Fruit fly (Drosophila melanogaster): ENCODE measurements around the gene CG42507.

The CG42507 gene

dm6 chr3L:14781863-14782218, 24.1 kb upstream of the CG42507 start:
- TF ChIP-seq noc (tag; optimal IDR thresholded peaks at IDR 0.05): no peak

dm6 chr3L:14781082-14781862, 23.5 kb upstream of the CG42507 start:
- TF ChIP-seq noc (tag; optimal IDR thresholded peaks at IDR 0.05): no peak

dm6 chr3L:14780187-14780586, 22.4 kb upstream of the CG42507 start:
- TF ChIP-seq noc (tag; optimal IDR thresholded peaks at IDR 0.05): no peak

dm6 chr3L:14779289-14779688, 21.5 kb upstream of the CG42507 start:
- TF ChIP-seq noc (tag; optimal IDR thresholded peaks at IDR 0.05): peak; percentile 45

dm6 chr3L:14775711-14776660, 18.2 kb upstream of the CG42507 start, which contains the start of gene mop:
Gene mop, minus strand, starts transcription at chr3L:14776129.
- no peak for TF ChIP-seq noc (tag; optimal IDR thresholded peaks at IDR 0.05)

dm6 chr3L:14769183-14769582, 11.4 kb upstream of the CG42507 start, which contains the start of gene Mgat4b:
Gene Mgat4b, minus strand, starts transcription at chr3L:14769283.
- no peak for TF ChIP-seq noc (tag; optimal IDR thresholded peaks at IDR 0.05)

- peak; percentile 88 for TF ChIP-seq noc (tag; optimal IDR thresholded peaks at IDR 0.05)
Measured at dm6 chr3L:14761837-14762785, 4.3 kb upstream of the CG42507 start, which contains the start of the genes Tsen34 and Mgat4a. Gene Tsen34, minus strand, starts transcription at chr3L:14761844. Gene Mgat4a, plus strand, starts transcription at chr3L:14762028.

- no peak for TF ChIP-seq noc (tag; optimal IDR thresholded peaks at IDR 0.05)
Measured at dm6 chr3L:14760949-14761348, 3.2 kb upstream of the CG42507 start, which contains the start of gene Trl. Gene Trl, minus strand, starts transcription at chr3L:14761049.

- peak; percentile 21 for TF ChIP-seq noc (tag; optimal IDR thresholded peaks at IDR 0.05)
Measured at dm6 chr3L:14759984-14760626, 2.3 kb upstream of the CG42507 start.

dm6 chr3L:14759097-14759795, 1.5 kb upstream of the CG42507 start:
- TF ChIP-seq noc (tag; optimal IDR thresholded peaks at IDR 0.05): peak; percentile 100

- TF ChIP-seq noc (tag; optimal IDR thresholded peaks at IDR 0.05): no peak
Measured at dm6 chr3L:14758730-14759096, 951 bp upstream of the CG42507 start.

- peak; percentile 86 for TF ChIP-seq noc (tag; optimal IDR thresholded peaks at IDR 0.05)
Measured at dm6 chr3L:14756724-14757463, 868 bp downstream of the CG42507 start.

- TF ChIP-seq noc (tag; optimal IDR thresholded peaks at IDR 0.05): peak; percentile 93
Measured at dm6 chr3L:14755951-14756723, 1.6 kb downstream of the CG42507 start.
